Fruit fly (Drosophila melanogaster) whole organism, embryonic: Measurements from ENCODE around the gene CG44013.
A peak's percentile ranks its signal among the peaks of the same experiment; 100 is the strongest.

Source experiments
- CG10979 ChIP-seq: fragments of 200-800 bp; sonication (Bioruptor generic); optimal IDR thresholded peaks from 2 replicates; lab custom pipeline; 2018; ENCODE audit warnings: missing biosample characterization, mild to moderate bottlenecking, missing genetic modification characterization, moderate library complexity
- CG11504 ChIP-seq: fragments of 200-800 bp; sonication (Bioruptor generic); optimal IDR thresholded peaks from 3 replicates; lab custom pipeline; 2019; ENCODE audit warnings: missing biosample characterization, mild to moderate bottlenecking, missing genetic modification characterization, moderate library complexity
- CG11695 ChIP-seq: fragments of 200-800 bp; sonication (Bioruptor generic); IDR thresholded peaks from 3 replicates; pipeline ENCODE4 v1.3.6; 2022; ENCODE audit warnings: missing biosample characterization, missing genetic modification characterization
- CG16863 ChIP-seq: fragments of 200-800 bp; sonication (Bioruptor generic); optimal IDR thresholded peaks from 3 replicates; lab custom pipeline; 2016; ENCODE audit warnings: missing biosample characterization, missing genetic modification characterization
- CG6175 ChIP-seq: fragments of 200-800 bp; sonication (Bioruptor generic); IDR thresholded peaks from 3 replicates; pipeline ENCODE4 v1.3.6; 2022; ENCODE audit warnings: missing biosample characterization, missing genetic modification characterization
- CG6791 ChIP-seq: fragments of 200-800 bp; sonication (Bioruptor generic); IDR thresholded peaks from 3 replicates; pipeline ENCODE4 v1.3.6; 2022; ENCODE audit warnings: missing biosample characterization, missing genetic modification characterization; ENCODE audit not compliant: partially characterized antibody
- CTCF ChIP-seq: fragments of 200-800 bp; sonication (Bioruptor generic); optimal IDR thresholded peaks from 2 replicates; lab custom pipeline; 2017; ENCODE audit warnings: missing biosample characterization, mild to moderate bottlenecking, missing genetic modification characterization, moderate library complexity
- MTF-1 ChIP-seq: fragments of 200-800 bp; sonication (Bioruptor generic); optimal IDR thresholded peaks from 2 replicates; lab custom pipeline; 2018; ENCODE audit warnings: missing biosample characterization, mild to moderate bottlenecking, missing genetic modification characterization, borderline replicate concordance
- Med ChIP-seq: fragments of 200-800 bp; sonication (Bioruptor generic); peaks from one replicate; lab custom pipeline; 2016; ENCODE audit warnings: missing biosample characterization, missing genetic modification characterization, mild to moderate bottlenecking, inconsistent platforms, moderate library complexity
- al ChIP-seq: fragments of 200-800 bp; sonication (Bioruptor generic); IDR thresholded peaks from 2 replicates; pipeline ENCODE4 v1.3.6; 2022; ENCODE audit warnings: missing biosample characterization, missing genetic modification characterization
- dysf ChIP-seq: fragments of 200-800 bp; sonication (Bioruptor generic); IDR thresholded peaks from 3 replicates; pipeline ENCODE4 v1.3.6; 2022; ENCODE audit warnings: missing biosample characterization, missing genetic modification characterization
- fd3F ChIP-seq: fragments of 200-800 bp; sonication (Bioruptor generic); optimal IDR thresholded peaks from 2 replicates; lab custom pipeline; 2018; ENCODE audit warnings: missing biosample characterization, mild to moderate bottlenecking, missing genetic modification characterization, moderate library complexity
- gcm2 ChIP-seq: fragments of 200-800 bp; sonication (Bioruptor generic); optimal IDR thresholded peaks from 2 replicates; lab custom pipeline; 2016; ENCODE audit warnings: missing biosample characterization, missing genetic modification characterization
- gem ChIP-seq: fragments of 200-800 bp; sonication (Bioruptor generic); optimal IDR thresholded peaks from 2 replicates; lab custom pipeline; 2019; ENCODE audit warnings: missing biosample characterization, mild to moderate bottlenecking, missing genetic modification characterization, moderate library complexity
- gt ChIP-seq: fragments of 200-800 bp; sonication (Bioruptor generic); IDR thresholded peaks from 2 replicates; pipeline ENCODE4 v1.3.6; 2022; ENCODE audit warnings: missing biosample characterization, missing genetic modification characterization
- h ChIP-seq: fragments of >200 bp; optimal IDR thresholded peaks from 2 replicates; lab custom pipeline; 2017
- lola ChIP-seq, 3 experiments: fragments of >200 bp in 2 of 3; fragments of 200-800 bp in 1 of 3; sonication (Bioruptor generic) in 1 of 3; optimal IDR thresholded peaks; 2 replicates each; lab custom pipeline; 2017 to 2019; ENCODE audit warnings: missing biosample characterization in 3 of 3, missing genetic modification characterization in 3 of 3, mild to moderate bottlenecking in 1 of 3, moderate library complexity in 1 of 3
- lov ChIP-seq, 2 experiments: fragments of 200-800 bp in 1 of 2; fragments of >200 bp in 1 of 2; sonication (Bioruptor generic) in 1 of 2; IDR thresholded peaks in 1 of 2; optimal IDR thresholded peaks in 1 of 2; 2 replicates in 1 of 2; 3 replicates in 1 of 2; pipeline versions ENCODE4 v1.3.6 to Lab custom; 2017 to 2022; ENCODE audit warnings: missing biosample characterization in 1 of 2, missing genetic modification characterization in 1 of 2
- nom ChIP-seq: fragments of 200-800 bp; sonication (Bioruptor generic); optimal IDR thresholded peaks from 2 replicates; lab custom pipeline; 2017; ENCODE audit warnings: missing biosample characterization, missing genetic modification characterization, mild to moderate bottlenecking, moderate library complexity, missing genetic modification reagents
- pita ChIP-seq: fragments of 200-800 bp; sonication (Bioruptor generic); optimal IDR thresholded peaks from 2 replicates; lab custom pipeline; 2017; ENCODE audit warnings: missing biosample characterization, mild to moderate bottlenecking, missing genetic modification characterization
- sens ChIP-seq: fragments of 200-800 bp; sonication (Bioruptor generic); peaks from one replicate; lab custom pipeline; 2016; ENCODE audit warnings: missing biosample characterization, missing genetic modification characterization
- so ChIP-seq: fragments of 200-800 bp; sonication (Bioruptor generic); IDR thresholded peaks from 3 replicates; pipeline ENCODE4 v1.3.6; 2022; ENCODE audit warnings: missing biosample characterization, missing genetic modification characterization
- sqz ChIP-seq: fragments of 200-800 bp; sonication (Bioruptor generic); optimal IDR thresholded peaks from 3 replicates; lab custom pipeline; 2018; ENCODE audit warnings: missing biosample characterization, mild to moderate bottlenecking, missing genetic modification characterization
- sr ChIP-seq: fragments of 200-800 bp; sonication (Bioruptor generic); IDR thresholded peaks from 3 replicates; pipeline ENCODE4 v1.3.6; 2022; ENCODE audit warnings: missing biosample characterization, missing genetic modification characterization
- tio ChIP-seq: fragments of 200-800 bp; sonication (Bioruptor generic); optimal IDR thresholded peaks from 2 replicates; lab custom pipeline; 2017; ENCODE audit warnings: missing biosample characterization, missing genetic modification characterization, inconsistent platforms

CG44013 gene

DNA sequence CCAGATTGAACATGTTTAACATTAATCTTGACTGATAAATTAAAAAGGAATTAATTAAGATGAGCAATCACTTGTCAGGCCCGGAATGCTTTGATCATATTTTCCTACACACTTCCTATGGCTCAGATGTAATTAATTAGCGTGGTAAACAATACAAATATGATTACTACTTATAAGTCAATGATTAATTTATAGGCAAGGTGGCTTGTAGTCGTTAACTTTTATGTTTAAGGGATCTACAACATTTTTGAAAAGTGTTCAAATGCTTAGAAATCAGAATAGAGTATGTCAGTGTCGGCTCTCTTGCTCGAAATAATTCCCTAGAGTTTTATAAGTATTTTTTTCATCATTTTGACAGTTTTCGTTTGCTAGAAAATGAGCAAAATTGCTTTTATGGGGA is 38.0 kb downstream of the CG44013 start (continued):
- TF ChIP-seq gcm2 (GFP tag; lab: Kevin White, UChicago) (no peak), al (GFP tag; lab: Robert Waterston, UW) (no peak), gem (tag; lab: Kevin White, UChicago) (peak; percentile 29), dysf (GFP tag; lab: Robert Waterston, UW) (peak; percentile 40; the same call in 2 of the 3 replicates), CG11504 (tag; lab: Kevin White, UChicago) (peak; percentile 20), pita (GFP tag; lab: Kevin White, UChicago) (no peak), sqz (GFP tag; lab: Kevin White, UChicago) (no peak), lola (GFP tag; optimal IDR thresholded peaks at IDR 0.05; lab: Kevin White, UChicago) (no peak), MTF-1 (GFP tag; lab: Kevin White, UChicago) (no peak)
- TF ChIP-seq, all 482 proteins: peak for 25

DNA sequence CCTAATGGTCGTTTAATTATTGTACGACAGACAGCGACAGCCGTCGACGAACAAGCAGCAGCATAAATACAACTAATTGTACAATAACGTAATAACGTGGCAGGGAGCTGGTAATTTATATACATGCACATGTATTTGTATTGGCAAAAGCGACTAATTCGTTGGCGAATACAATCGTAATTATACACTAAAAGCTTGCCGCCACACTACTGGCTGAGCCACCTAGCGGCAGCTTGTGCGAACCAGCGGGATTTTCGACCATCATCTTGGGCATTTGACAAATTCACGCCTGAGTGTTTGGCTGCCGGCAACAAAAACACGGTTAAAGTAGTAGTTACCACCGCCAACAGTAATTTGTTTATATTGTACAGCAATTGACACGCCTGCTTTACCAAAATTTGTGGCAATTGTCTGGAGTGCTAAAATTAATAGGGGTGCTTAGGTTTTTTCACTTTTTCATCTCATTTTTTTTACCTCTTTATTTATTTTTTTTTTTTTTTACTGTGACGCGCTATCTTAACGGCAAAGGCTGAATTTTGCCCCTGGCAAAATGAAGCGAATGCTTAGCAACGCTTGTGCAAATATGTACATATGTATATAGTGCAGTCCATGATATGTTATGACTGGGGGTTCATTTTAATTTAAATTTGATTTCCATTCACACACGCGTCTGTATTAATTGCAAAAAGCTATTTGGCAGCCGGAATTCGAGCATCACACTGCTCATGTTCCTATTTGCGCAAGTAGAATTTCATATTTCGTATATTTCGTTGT is 41.5 kb downstream of the CG44013 start:
- peak; percentile 87 for TF ChIP-seq CTCF (GFP tag; lab: Kevin White, UChicago)
- no peak for TF ChIP-seq fd3F (GFP tag; lab: Kevin White, UChicago)
- TF ChIP-seq so (GFP tag; lab: Robert Waterston, UW), result 0 out of 3 replicates have a peak, but pooled peaks have one; percentile 17
- peak; percentile 27; the same call in 1 of the 3 replicates for TF ChIP-seq CG6791 (GFP tag; lab: Robert Waterston, UW)
- TF ChIP-seq sens, result peak; percentile 59
- peak; percentile 0 for TF ChIP-seq CG16863 (GFP tag; lab: Kevin White, UChicago)
- TF ChIP-seq Med (GFP tag; lab: Kevin White, UChicago), result peak; percentile 16
- TF ChIP-seq nom (GFP tag; lab: Kevin White, UChicago), result no peak
- TF ChIP-seq CG10979 (tag; lab: Kevin White, UChicago), result peak; percentile 84
- peak; percentile 33 for TF ChIP-seq tio (GFP tag; lab: Kevin White, UChicago)
- TF ChIP-seq gt (GFP tag; lab: Robert Waterston, UW), result no peak
- 0 out of 3 replicates have a peak, but pooled peaks have one; percentile 38 for TF ChIP-seq CG6175 (GFP tag; lab: Robert Waterston, UW)

DNA sequence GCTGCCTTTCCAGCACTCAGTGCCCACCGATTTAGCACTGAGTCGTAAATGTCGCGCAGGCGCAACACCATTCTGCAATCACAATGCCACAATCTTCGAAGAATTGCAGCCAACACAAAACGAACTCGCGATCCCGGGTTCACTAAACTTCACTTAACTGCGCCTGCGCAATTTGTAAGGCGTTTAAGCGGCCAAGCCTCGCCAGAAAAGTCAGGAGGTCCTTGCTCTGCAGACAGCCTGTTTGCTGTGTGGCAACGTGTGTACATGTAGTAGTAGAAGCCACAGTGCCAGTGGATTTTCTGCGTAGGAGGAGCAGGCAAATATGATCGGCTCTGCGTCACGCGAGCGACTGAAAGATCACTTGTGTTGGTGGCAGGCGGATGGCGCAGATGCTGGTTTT is 46.5 kb downstream of the CG44013 start:
- TF ChIP-seq CG11695 (GFP tag; lab: Robert Waterston, UW) (no peak), lov (optimal IDR thresholded peaks at IDR 0.05; lab: Kevin White, UChicago) (no peak), lov (GFP tag; IDR thresholded peaks at IDR 0.05; lab: Robert Waterston, UW) (0 out of 3 replicates have a peak, but pooled peaks have one; percentile 25), h (lab: Kevin White, UChicago) (no peak), sens (peak; percentile 18), sr (GFP tag; lab: Robert Waterston, UW) (0 out of 3 replicates have a peak, but pooled peaks have one; percentile 43)
